Fruit fly (Drosophila melanogaster): ENCODE measurements around the gene Spn28Da.

Spn28Da gene

dm6 chr2L:7872680-7873079, 16.2 kb downstream of the Spn28Da start (continued):
- TF ChIP-seq Bdp1 (GFP tag; optimal IDR thresholded peaks at IDR 0.05) (peak; percentile 96), Dad (GFP tag; optimal IDR thresholded peaks at IDR 0.05) (no peak), CG34224 (GFP tag; IDR thresholded peaks at IDR 0.05; ENCODE audit: partially characterized antibody) (peak; percentile 70), onecut (GFP tag; IDR thresholded peaks at IDR 0.05) (peak; percentile 23; the same call in 1 of the 2 replicates), Hsf (GFP tag; optimal IDR thresholded peaks at IDR 0.05) (no peak), CG10321 (GFP tag; IDR thresholded peaks at IDR 0.05) (no peak), Ets65A (GFP tag) (no peak)

DNA sequence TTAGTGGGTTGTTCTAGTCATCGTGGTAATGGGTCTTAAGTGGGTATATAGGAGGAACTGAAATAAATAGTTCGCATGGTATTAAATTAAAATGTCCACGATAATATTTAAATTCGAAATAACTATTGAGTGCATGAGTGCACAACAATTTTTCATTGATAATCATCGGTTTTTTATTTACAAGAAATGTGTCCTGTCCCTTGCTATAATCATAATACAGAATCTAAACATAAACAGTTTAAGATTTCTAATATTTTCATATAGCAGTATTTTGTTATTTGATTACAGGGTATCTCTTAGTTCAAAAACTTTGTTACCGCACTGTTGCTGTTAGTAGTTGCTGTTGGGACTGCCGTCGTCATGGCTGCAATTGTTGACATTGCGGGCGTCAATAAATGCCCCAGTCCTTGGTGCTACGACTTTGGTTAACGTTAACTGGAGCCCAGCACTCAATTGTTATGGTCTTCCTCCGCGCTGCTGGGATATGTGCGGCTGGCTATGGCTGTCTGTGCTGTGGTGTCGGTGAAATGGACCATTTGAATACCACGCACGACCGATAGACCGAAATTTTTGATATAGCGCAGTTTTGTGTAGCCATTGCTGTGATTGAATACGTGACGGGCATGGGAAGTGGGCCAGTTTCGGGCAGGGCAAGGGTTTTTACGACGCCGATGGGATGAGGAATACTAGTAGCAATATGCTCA, 17.0 kb downstream of the Spn28Da start:
- TF ChIP-seq Camta (GFP tag; optimal IDR thresholded peaks at IDR 0.05) = no peak
- TF ChIP-seq Lpt (GFP tag; optimal IDR thresholded peaks at IDR 0.05) = no peak
- no peak for TF ChIP-seq Jarid2 (GFP tag; optimal IDR thresholded peaks at IDR 0.05)
- TF ChIP-seq zfh1 (GFP tag; IDR thresholded peaks at IDR 0.05) = no peak
- no peak for TF ChIP-seq vfl (GFP tag; optimal IDR thresholded peaks at IDR 0.05)
- 0 out of 2 replicates have a peak, but pooled peaks have one; percentile 6 for TF ChIP-seq CG6689 (GFP tag; IDR thresholded peaks at IDR 0.05)
- peak in 1 of 2 experiments; percentile 68 for TF ChIP-seq Hr51 (GFP tag; optimal IDR thresholded peaks at IDR 0.05)
- TF ChIP-seq Fer1 (GFP tag; optimal IDR thresholded peaks at IDR 0.05) = peak; percentile 69
- TF ChIP-seq CG18619 (GFP tag; optimal IDR thresholded peaks at IDR 0.05) = peak; percentile 54
- no peak for TF ChIP-seq CG13123 (GFP tag; optimal IDR thresholded peaks at IDR 0.05)
- no peak for TF ChIP-seq so (GFP tag; IDR thresholded peaks at IDR 0.05)
- peak in 1 of 2 experiments; percentile 16 for TF ChIP-seq chif (GFP tag; optimal IDR thresholded peaks at IDR 0.05)
- no peak for TF ChIP-seq CG4360 (GFP tag; IDR thresholded peaks at IDR 0.05)
- no peak for TF ChIP-seq CG33213 (GFP tag; optimal IDR thresholded peaks at IDR 0.05)
- TF ChIP-seq knrl (GFP tag; IDR thresholded peaks at IDR 0.05; ENCODE audit: partially characterized antibody) = no peak
- TF ChIP-seq fd3F (GFP tag; optimal IDR thresholded peaks at IDR 0.05) = peak; percentile 48
- TF ChIP-seq dmrt11E (tag; optimal IDR thresholded peaks at IDR 0.05) = no peak
- no peak for TF ChIP-seq Chrac-16 (GFP tag; optimal IDR thresholded peaks at IDR 0.05)
- no peak for TF ChIP-seq Optix (GFP tag; IDR thresholded peaks at IDR 0.05)
- no peak for TF ChIP-seq cas (GFP tag; IDR thresholded peaks at IDR 0.05)
- no peak for TF ChIP-seq Doc2 (GFP tag; IDR thresholded peaks at IDR 0.05)
- peak; percentile 43; the same call in 1 of the 3 replicates for TF ChIP-seq CG11695 (GFP tag; IDR thresholded peaks at IDR 0.05)
- no peak for TF ChIP-seq vvl (GFP tag; IDR thresholded peaks at IDR 0.05)
- TF ChIP-seq slou (GFP tag; optimal IDR thresholded peaks at IDR 0.05) = peak; percentile 46
- TF ChIP-seq CG7987 (GFP tag; optimal IDR thresholded peaks at IDR 0.05) = no peak
- TF ChIP-seq CG17912 (GFP tag; optimal IDR thresholded peaks at IDR 0.05) = no peak
- no peak for TF ChIP-seq ase (GFP tag; IDR thresholded peaks at IDR 0.05)
- TF ChIP-seq crc (GFP tag; optimal IDR thresholded peaks at IDR 0.05) = no peak
- peak; percentile 51 for TF ChIP-seq nmo (GFP tag; optimal IDR thresholded peaks at IDR 0.05)
- no peak for TF ChIP-seq gt (GFP tag; IDR thresholded peaks at IDR 0.05)
- TF ChIP-seq wor (GFP tag; IDR thresholded peaks at IDR 0.05) = no peak
- no peak for TF ChIP-seq ap (GFP tag; IDR thresholded peaks at IDR 0.05)
- peak; percentile 15 for TF ChIP-seq CG13775 (GFP tag; optimal IDR thresholded peaks at IDR 0.05)
- TF ChIP-seq tna (GFP tag; IDR thresholded peaks at IDR 0.05; ENCODE audit: partially characterized antibody) = no peak
- no peak for TF ChIP-seq Bteb2 (GFP tag; optimal IDR thresholded peaks at IDR 0.05)
- TF ChIP-seq CG12155 (GFP tag; optimal IDR thresholded peaks at IDR 0.05) = peak; percentile 9
- TF ChIP-seq CG34376 (GFP tag; optimal IDR thresholded peaks at IDR 0.05) = no peak
- no peak for TF ChIP-seq CG17802 (tag; optimal IDR thresholded peaks at IDR 0.05)
- TF ChIP-seq tap (tag; optimal IDR thresholded peaks at IDR 0.05) = no peak
- peak; percentile 34 for TF ChIP-seq dpn (GFP tag; optimal IDR thresholded peaks at IDR 0.05)
- TF ChIP-seq Mad (GFP tag; optimal IDR thresholded peaks at IDR 0.05) = no peak
- TF ChIP-seq CG17361 (GFP tag; IDR thresholded peaks at IDR 0.05) = peak; percentile 61; the same call in 2 of the 3 replicates
- no peak for TF ChIP-seq CG1602 (GFP tag; optimal IDR thresholded peaks at IDR 0.05)

Measured in whole organism, embryonic.